Worm (Caenorhabditis elegans): Measurements from ENCODE around the gene C34C12.12.
"Not testable (repeated sequence)": the region's sequence is repeated elsewhere in the genome, so short reads cannot be mapped to it uniquely, and the experiment has no call there.

The C34C12.12 gene

DNA sequence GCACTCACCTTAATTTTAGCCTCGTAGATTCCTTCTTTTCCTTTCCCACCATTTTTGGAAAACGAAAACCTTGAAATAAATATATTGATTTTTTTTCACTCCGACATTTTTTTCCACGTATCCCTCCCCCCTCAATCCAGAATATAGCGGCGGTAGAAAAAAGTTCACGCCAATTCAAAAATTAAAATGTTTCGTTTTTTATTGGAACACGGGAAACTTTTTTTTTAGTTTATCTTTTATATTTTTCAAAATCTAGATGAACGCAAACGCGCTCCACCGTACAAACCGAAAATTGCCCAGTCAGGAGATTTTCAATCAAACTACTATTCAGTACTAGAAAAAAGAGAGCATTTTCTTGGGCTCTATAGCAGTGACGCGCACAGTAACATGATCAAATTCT, 8.9 kb upstream of the C34C12.12 start, which contains the start of gene spe-41:
spe-41 (minus strand) TSS at position 72 of the 400 bp plus-strand sequence.
- TF ChIP-seq hnd-1 (tag; optimal IDR thresholded peaks at IDR 0.05) (no peak), hmbx-1 (tag; optimal IDR thresholded peaks at IDR 0.05) (no peak), sea-1 (GFP tag; conservative IDR thresholded peaks at IDR 0.05) (no peak), flt-1 (GFP tag; IDR thresholded peaks at IDR 0.05) (no peak), ceh-13 (GFP tag; optimal IDR thresholded peaks at IDR 0.05) (no peak), scrt-1 (GFP tag; IDR thresholded peaks at IDR 0.05) (no peak), pes-1 (GFP tag; IDR thresholded peaks at IDR 0.05) (no peak), tbx-37 (GFP tag; conservative IDR thresholded peaks at IDR 0.05) (no peak), hmg-4 (GFP tag; optimal IDR thresholded peaks at IDR 0.05) (no peak), ets-7 (tag; optimal IDR thresholded peaks at IDR 0.05) (no peak), tra-4 (tag; optimal IDR thresholded peaks at IDR 0.05) (no peak), B0310.2 (tag; optimal IDR thresholded peaks at IDR 0.05) (no peak), F13C5.2 (tag; optimal IDR thresholded peaks at IDR 0.05) (no peak), ama-1 (optimal IDR thresholded peaks at IDR 0.05) (no peak), aly-1 (tag; optimal IDR thresholded peaks at IDR 0.05) (no peak), tbx-11 (GFP tag; IDR thresholded peaks at IDR 0.05) (no peak), ceh-36 (tag; optimal IDR thresholded peaks at IDR 0.05) (no peak)

DNA sequence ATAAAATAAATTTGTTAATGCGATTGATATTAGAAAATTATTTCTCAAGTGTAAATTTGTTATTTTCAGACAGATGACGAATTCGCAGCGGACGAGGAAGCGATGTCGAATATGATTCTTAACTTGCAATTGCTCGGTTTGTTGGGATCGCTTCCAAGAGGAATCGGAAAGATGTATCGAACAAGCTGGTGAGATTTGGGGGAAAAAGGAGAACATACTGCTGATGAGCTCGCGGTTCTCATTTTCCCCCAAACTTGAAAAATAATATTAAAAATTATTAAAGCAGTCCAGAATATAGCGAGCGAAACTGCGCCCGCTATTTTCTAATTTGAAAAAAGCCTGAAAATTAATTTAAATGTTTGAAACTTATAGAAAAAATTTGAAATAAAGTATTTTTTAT, 492 bp downstream of the C34C12.12 start, which contains the start of gene C34C12.2:
C34C12.2 (plus strand) TSS at position 301 of the 400 bp plus-strand sequence.
- not testable (repeated sequence) for TF ChIP-seq sea-1 (GFP tag; conservative IDR thresholded peaks at IDR 0.05); ets-7 (tag; optimal IDR thresholded peaks at IDR 0.05); tbx-11 (GFP tag; IDR thresholded peaks at IDR 0.05)

DNA sequence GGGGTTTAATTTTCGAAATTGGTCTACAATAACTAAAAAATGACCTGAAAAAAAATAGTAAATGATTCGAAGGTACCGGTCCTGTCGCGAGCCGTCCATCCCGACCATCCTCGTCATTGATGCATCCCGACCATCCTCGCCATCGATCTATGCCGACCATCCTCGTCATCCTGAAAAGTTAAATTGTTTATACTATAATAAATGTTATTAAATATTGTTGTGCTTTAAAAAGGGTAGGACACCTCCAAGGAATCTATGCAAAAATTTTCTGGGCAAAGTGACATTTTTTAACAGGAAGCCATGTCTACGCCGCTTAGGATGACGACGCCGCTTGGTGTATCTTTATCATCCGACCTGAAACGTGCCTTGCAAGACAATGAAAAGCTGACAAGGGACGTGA, 1.1 kb downstream of the C34C12.12 start, which contains the start of gene C34C12.1:
C34C12.1 (plus strand) TSS at position 301 of the 400 bp plus-strand sequence.
- TF ChIP-seq hmg-4 (GFP tag; optimal IDR thresholded peaks at IDR 0.05); ama-1 (optimal IDR thresholded peaks at IDR 0.05); tbx-11 (GFP tag; IDR thresholded peaks at IDR 0.05): not testable (repeated sequence)

DNA sequence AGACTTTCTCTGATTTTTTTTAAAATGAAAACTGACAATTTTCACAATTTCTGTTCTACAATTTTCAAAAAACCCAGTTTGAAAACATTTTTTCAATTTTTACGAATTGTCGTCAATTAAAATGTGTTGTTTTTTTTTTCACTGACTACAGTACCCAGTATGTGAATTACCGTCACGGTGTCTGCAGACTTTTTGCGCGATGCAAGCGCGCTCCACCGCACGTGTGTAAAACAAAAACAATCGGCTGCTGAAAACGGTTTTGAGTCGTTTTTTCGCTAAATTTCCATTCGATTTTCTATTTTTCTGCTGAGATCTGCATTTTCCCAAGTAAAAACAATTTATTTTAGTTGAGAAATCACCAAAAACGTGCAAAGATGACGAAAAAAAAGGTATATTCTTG, 3.2 kb downstream of the C34C12.12 start:
- TF ChIP-seq flt-1 (GFP tag; IDR thresholded peaks at IDR 0.05) (no peak), pes-1 (GFP tag; IDR thresholded peaks at IDR 0.05) (peak; percentile 51; the same call in 1 of the 2 replicates), B0310.2 (tag; optimal IDR thresholded peaks at IDR 0.05) (no peak), F13C5.2 (tag; optimal IDR thresholded peaks at IDR 0.05) (peak; percentile 76), hmg-4 (GFP tag; optimal IDR thresholded peaks at IDR 0.05) (peak; percentile 1)

DNA sequence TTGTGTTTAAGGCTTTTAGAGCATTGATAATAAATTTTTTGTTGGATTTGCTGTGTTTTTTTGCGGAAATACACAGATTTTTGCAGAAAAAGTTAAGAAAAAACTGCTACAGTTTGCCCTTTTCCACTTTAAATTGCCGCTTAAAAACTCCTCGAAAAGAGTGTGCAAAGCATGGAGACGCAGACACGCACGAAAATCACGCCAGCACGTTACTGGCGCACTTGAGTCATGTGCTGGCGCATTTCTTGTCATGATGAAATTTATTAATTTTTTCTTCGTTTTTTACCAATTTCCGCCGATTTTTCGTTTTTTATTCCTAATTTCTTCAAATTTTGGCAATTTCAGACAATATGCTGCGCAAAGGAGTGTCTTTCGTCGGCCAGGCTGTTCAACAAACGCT, 7.1 kb downstream of the C34C12.12 start, which contains the start of gene C34C12.8:
C34C12.8 (plus strand) TSS at position 346 of the 400 bp plus-strand sequence.
- no peak for TF ChIP-seq B0310.2 (tag; optimal IDR thresholded peaks at IDR 0.05)
- TF ChIP-seq tbx-37 (GFP tag; conservative IDR thresholded peaks at IDR 0.05) = 0 out of 2 replicates have a peak, but pooled peaks have one; percentile 30
- TF ChIP-seq pes-1 (GFP tag; IDR thresholded peaks at IDR 0.05) = peak; percentile 64; the same call in 1 of the 2 replicates
- TF ChIP-seq hnd-1 (tag; optimal IDR thresholded peaks at IDR 0.05) = no peak
- no peak for TF ChIP-seq aly-1 (tag; optimal IDR thresholded peaks at IDR 0.05)
- no peak for TF ChIP-seq tbx-11 (GFP tag; IDR thresholded peaks at IDR 0.05)
- no peak for TF ChIP-seq ceh-13 (GFP tag; optimal IDR thresholded peaks at IDR 0.05)
- no peak for TF ChIP-seq ets-7 (tag; optimal IDR thresholded peaks at IDR 0.05)
- TF ChIP-seq tra-4 (tag; optimal IDR thresholded peaks at IDR 0.05) = no peak
- peak; percentile 50; the same call in 1 of the 2 replicates for TF ChIP-seq sea-1 (GFP tag; conservative IDR thresholded peaks at IDR 0.05)
- peak; percentile 56 for TF ChIP-seq hmg-4 (GFP tag; optimal IDR thresholded peaks at IDR 0.05)
- peak; percentile 72 for TF ChIP-seq F13C5.2 (tag; optimal IDR thresholded peaks at IDR 0.05)
- TF ChIP-seq ama-1 (optimal IDR thresholded peaks at IDR 0.05) = no peak
- no peak for TF ChIP-seq ceh-36 (tag; optimal IDR thresholded peaks at IDR 0.05)
- no peak for TF ChIP-seq scrt-1 (GFP tag; IDR thresholded peaks at IDR 0.05)
- no peak for TF ChIP-seq hmbx-1 (tag; optimal IDR thresholded peaks at IDR 0.05)
- TF ChIP-seq flt-1 (GFP tag; IDR thresholded peaks at IDR 0.05) = peak; percentile 46; the same call in 1 of the 2 replicates

DNA sequence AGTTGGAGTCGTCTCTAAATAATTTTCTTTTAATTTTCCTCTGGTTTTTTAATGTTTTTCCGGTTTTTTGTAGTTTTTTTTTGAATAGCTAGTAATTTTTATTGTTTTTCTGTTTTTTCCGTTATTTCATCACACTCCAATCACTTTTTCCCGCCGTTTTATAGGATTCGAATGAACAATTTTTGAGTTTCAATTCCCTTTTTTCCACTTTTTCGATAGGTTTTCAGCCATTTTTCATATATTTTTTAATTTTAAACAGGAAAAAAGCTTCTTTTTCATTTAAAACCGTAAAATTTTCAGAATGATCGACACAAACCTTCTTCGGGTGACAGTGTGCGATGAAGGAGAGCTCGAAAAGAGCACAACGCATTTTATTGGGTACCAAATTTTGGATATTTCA, 8.4 kb downstream of the C34C12.12 start, which contains the start of gene pph-6:
pph-6 (plus strand) TSS at position 301 of the 400 bp plus-strand sequence.
- TF ChIP-seq ceh-36 (tag; optimal IDR thresholded peaks at IDR 0.05) = no peak
- TF ChIP-seq ceh-13 (GFP tag; optimal IDR thresholded peaks at IDR 0.05) = no peak
- no peak for TF ChIP-seq F13C5.2 (tag; optimal IDR thresholded peaks at IDR 0.05)
- no peak for TF ChIP-seq hmg-4 (GFP tag; optimal IDR thresholded peaks at IDR 0.05)
- no peak for TF ChIP-seq ets-7 (tag; optimal IDR thresholded peaks at IDR 0.05)
- TF ChIP-seq B0310.2 (tag; optimal IDR thresholded peaks at IDR 0.05) = no peak
- no peak for TF ChIP-seq hmbx-1 (tag; optimal IDR thresholded peaks at IDR 0.05)

DNA sequence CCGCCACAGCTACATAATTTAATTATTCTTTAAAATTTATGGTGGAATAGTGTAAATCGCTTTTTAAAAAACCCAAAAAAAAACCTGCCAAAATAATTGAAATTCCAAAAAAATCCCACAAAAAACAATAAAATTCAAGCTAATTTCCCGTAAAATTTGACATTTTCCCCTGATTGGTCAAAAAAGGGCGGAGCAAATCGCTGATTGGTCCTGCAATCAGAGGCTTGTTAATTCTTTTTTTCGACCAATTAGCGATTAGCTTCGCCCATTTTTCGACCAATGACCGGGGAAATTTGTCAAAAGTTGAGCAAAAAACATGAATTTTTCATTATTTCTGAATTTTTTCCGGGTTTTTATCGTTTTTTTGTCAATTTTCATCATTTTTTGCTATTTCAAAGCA, 14.0 kb downstream of the C34C12.12 start:
- TF ChIP-seq ama-1 (optimal IDR thresholded peaks at IDR 0.05) (no peak), ets-7 (tag; optimal IDR thresholded peaks at IDR 0.05) (no peak), B0310.2 (tag; optimal IDR thresholded peaks at IDR 0.05) (no peak), hmbx-1 (tag; optimal IDR thresholded peaks at IDR 0.05) (no peak)

DNA sequence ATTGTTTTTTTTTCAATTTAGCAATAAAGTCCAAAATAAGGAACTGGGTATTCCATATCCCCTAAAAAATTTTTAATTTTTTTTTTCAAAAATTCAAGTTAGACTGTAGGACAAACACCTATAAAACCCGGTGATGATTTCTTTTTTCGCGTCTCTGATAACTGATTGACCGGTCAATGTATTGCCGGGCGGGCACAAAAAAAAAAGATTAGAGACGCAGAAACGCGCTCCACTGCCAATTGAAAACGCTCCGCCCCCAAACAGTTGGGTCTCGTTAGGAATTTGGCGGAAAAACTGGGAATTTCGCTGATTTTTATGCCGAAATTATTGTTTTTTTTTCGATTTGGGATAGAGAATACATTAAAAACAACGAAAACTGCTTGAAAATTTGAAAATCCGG, 15.4 kb downstream of the C34C12.12 start:
- TF ChIP-seq tbx-11 (GFP tag; IDR thresholded peaks at IDR 0.05) (no peak), hmbx-1 (tag; optimal IDR thresholded peaks at IDR 0.05) (no peak), sea-1 (GFP tag; conservative IDR thresholded peaks at IDR 0.05) (no peak), ceh-13 (GFP tag; optimal IDR thresholded peaks at IDR 0.05) (no peak), flt-1 (GFP tag; IDR thresholded peaks at IDR 0.05) (no peak)

All from whole organism, early embryonic.